Worm (Caenorhabditis elegans) whole organism, midembryonic: ENCODE results near the gene fbxa-182.

Experiments
- T22C8.4 ChIP-seq: fragments of 200-800 bp; sonication (Bioruptor generic); IDR thresholded peaks from 2 replicates; pipeline ENCODE4 v1.3.6; 2022; ENCODE audit warnings: missing genetic modification characterization, missing compliant biosample characterization
- cog-1 ChIP-seq: sonication (generic microtip); optimal IDR thresholded peaks from 2 replicates; lab custom pipeline; 2016; ENCODE audit warnings: missing genetic modification characterization, missing compliant biosample characterization
- flt-1 ChIP-seq: fragments of 200-800 bp; sonication (Bioruptor generic); IDR thresholded peaks from 2 replicates; pipeline ENCODE4 v1.3.6; 2022; ENCODE audit warnings: missing genetic modification characterization, missing compliant biosample characterization
- klf-2 ChIP-seq: fragments of 200-800 bp; sonication (Bioruptor generic); conservative IDR thresholded peaks from 2 replicates; pipeline ENCODE4 v1.3.6; 2022; ENCODE audit warnings: missing genetic modification reagents, missing genetic modification characterization, missing compliant biosample characterization
- med-1 ChIP-seq: sonication (generic microtip); optimal IDR thresholded peaks from 2 replicates; lab custom pipeline; 2017; ENCODE audit warnings: missing genetic modification characterization, mild to moderate bottlenecking, missing compliant biosample characterization, antibody characterized with exemption, missing genetic modification reagents; ENCODE audit not compliant: insufficient read depth
- ref-1 ChIP-seq: fragments of 200-800 bp; sonication (Bioruptor generic); conservative IDR thresholded peaks from 2 replicates; pipeline ENCODE4 v1.3.6; 2022; ENCODE audit warnings: missing genetic modification reagents, missing genetic modification characterization, missing compliant biosample characterization
- tab-1 ChIP-seq: fragments of 200-800 bp; sonication (Bioruptor generic); IDR thresholded peaks from 2 replicates; pipeline ENCODE4 v1.3.6; 2022; ENCODE audit warnings: missing genetic modification characterization, missing compliant biosample characterization
- ztf-23 ChIP-seq: fragments of 200-800 bp; sonication (Bioruptor generic); IDR thresholded peaks from 2 replicates; pipeline ENCODE4 v1.3.6; 2022; ENCODE audit warnings: missing genetic modification reagents, missing genetic modification characterization, missing compliant biosample characterization
- ztf-29 ChIP-seq: fragments of 200-800 bp; sonication (Bioruptor generic); IDR thresholded peaks from 2 replicates; pipeline ENCODE4 v1.3.6; 2022; ENCODE audit warnings: missing genetic modification reagents, missing genetic modification characterization, missing compliant biosample characterization

Gene fbxa-182

DNA sequence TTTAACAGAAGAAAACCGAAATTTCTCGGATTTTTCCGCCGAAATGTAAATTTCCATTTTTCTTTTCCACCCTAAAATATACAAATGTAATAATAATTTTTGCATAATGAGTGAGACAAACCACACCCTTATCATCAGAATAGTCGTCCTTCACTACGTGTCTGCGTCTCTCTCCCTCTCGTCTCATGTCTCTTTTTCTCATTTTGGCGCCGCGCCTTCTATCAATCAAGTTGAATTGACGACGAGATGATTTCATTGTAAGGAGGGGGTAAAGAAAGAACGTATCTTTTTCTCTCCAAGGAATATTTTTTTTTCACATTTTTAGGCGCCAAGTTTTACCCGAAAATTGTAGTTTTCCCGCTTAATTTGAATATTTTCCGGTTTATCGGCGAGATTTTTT, 29.7 kb upstream of the fbxa-182 start:
- TF ChIP-seq flt-1 (GFP tag; lab: Robert Waterston, UW): no peak

ce11 chrII:2440312-2440711, 27.8 kb upstream of the fbxa-182 start:
- TF ChIP-seq med-1 (GFP tag; lab: Kevin White, UChicago) (no peak), ref-1 (GFP tag; lab: Robert Waterston, UW) (no peak), T22C8.4 (GFP tag; lab: Robert Waterston, UW) (no peak)

DNA sequence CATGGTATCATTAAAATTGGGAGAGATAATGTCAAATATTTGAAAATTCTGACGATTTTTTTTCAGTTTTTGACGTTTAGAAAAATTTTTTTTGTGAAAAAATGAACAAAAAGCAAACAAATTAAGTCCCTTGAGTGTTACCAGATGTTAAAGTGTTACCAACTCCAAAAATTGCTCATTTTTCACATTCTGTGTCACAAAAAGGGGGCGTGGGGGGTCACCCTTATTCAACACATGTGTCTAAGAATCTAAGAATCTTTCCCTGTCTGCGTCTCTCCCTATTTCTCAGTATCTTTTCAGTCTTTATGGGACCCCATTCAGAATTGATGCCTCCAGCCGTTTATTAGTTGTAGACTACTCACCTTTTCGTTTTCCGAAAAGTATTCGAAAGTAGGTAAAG, 26.4 kb upstream of the fbxa-182 start:
- TF ChIP-seq T22C8.4 (GFP tag; lab: Robert Waterston, UW) (no peak), cog-1 (no peak), ztf-23 (GFP tag; lab: Robert Waterston, UW) (no peak), med-1 (GFP tag; lab: Kevin White, UChicago) (no peak), ztf-29 (GFP tag; lab: Robert Waterston, UW) (no peak), klf-2 (GFP tag; lab: Robert Waterston, UW) (no peak), ref-1 (GFP tag; lab: Robert Waterston, UW) (no peak), flt-1 (GFP tag; lab: Robert Waterston, UW) (no peak), tab-1 (GFP tag; lab: Robert Waterston, UW) (no peak)

- TF ChIP-seq ref-1 (GFP tag; lab: Robert Waterston, UW): no peak
- no peak for TF ChIP-seq flt-1 (GFP tag; lab: Robert Waterston, UW)
- TF ChIP-seq klf-2 (GFP tag; lab: Robert Waterston, UW): no peak
- TF ChIP-seq med-1 (GFP tag; lab: Kevin White, UChicago): no peak
- TF ChIP-seq T22C8.4 (GFP tag; lab: Robert Waterston, UW): no peak
- no peak for TF ChIP-seq ztf-23 (GFP tag; lab: Robert Waterston, UW)
- no peak for TF ChIP-seq ztf-29 (GFP tag; lab: Robert Waterston, UW)
Measured at ce11 chrII:2438180-2438579, 25.6 kb upstream of the fbxa-182 start.

DNA sequence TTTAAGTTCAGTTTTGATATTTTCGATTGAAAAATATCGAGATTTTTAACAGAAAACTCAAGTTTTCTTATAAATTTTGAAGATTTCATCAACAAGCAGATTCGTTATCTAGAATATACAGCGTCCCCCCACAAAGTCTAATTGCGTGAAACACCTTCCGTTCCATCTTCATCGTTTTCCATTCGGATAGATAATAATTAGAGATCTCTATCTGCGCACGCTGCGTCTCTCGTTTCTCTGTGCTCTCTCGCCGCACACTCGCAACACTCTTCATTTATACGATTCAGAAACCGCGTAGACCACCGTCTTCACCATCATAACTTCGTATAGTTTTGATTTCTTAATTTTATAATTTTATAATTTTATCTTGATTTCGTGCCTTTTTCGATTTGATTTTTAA, 24.2 kb upstream of the fbxa-182 start:
- no peak for TF ChIP-seq T22C8.4 (GFP tag; lab: Robert Waterston, UW)
- TF ChIP-seq ztf-29 (GFP tag; lab: Robert Waterston, UW): no peak
- no peak for TF ChIP-seq cog-1
- no peak for TF ChIP-seq klf-2 (GFP tag; lab: Robert Waterston, UW)
- no peak for TF ChIP-seq tab-1 (GFP tag; lab: Robert Waterston, UW)
- no peak for TF ChIP-seq ztf-23 (GFP tag; lab: Robert Waterston, UW)
- TF ChIP-seq flt-1 (GFP tag; lab: Robert Waterston, UW): no peak
- no peak for TF ChIP-seq ref-1 (GFP tag; lab: Robert Waterston, UW)
- TF ChIP-seq med-1 (GFP tag; lab: Kevin White, UChicago): no peak

DNA sequence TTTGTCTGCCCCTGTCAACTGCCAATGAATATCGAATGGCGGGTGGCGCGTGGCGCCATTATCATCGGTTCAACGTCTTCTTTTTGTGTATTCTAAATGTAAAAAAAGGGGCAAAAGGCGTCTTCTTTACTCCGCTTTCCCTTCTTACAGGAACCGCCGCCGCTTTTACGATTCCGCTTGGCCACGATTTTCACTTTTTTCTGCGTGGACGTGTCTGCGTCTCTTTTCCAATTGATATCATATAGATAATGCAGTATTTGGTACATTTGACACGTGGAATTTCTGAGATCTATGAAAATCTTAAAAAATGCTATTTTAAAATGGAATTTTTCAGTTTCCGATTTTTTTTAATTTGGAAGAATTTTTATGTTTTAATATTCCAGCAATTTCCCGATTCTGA, 23.0 kb upstream of the fbxa-182 start:
- no peak for TF ChIP-seq T22C8.4 (GFP tag; lab: Robert Waterston, UW)
- no peak for TF ChIP-seq ztf-29 (GFP tag; lab: Robert Waterston, UW)
- no peak for TF ChIP-seq med-1 (GFP tag; lab: Kevin White, UChicago)
- TF ChIP-seq ref-1 (GFP tag; lab: Robert Waterston, UW): no peak
- no peak for TF ChIP-seq ztf-23 (GFP tag; lab: Robert Waterston, UW)
- TF ChIP-seq klf-2 (GFP tag; lab: Robert Waterston, UW): no peak
- no peak for TF ChIP-seq flt-1 (GFP tag; lab: Robert Waterston, UW)
- TF ChIP-seq cog-1: no peak
- no peak for TF ChIP-seq tab-1 (GFP tag; lab: Robert Waterston, UW)

ce11 chrII:2431972-2432371, 19.4 kb upstream of the fbxa-182 start, which contains the start of gene ceh-86:
Gene ceh-86 (minus strand): TSS chrII:2432072.
- TF ChIP-seq ref-1 (GFP tag; lab: Robert Waterston, UW) (no peak), tab-1 (GFP tag; lab: Robert Waterston, UW) (no peak), flt-1 (GFP tag; lab: Robert Waterston, UW) (no peak), ztf-23 (GFP tag; lab: Robert Waterston, UW) (no peak), med-1 (GFP tag; lab: Kevin White, UChicago) (no peak), T22C8.4 (GFP tag; lab: Robert Waterston, UW) (no peak), klf-2 (GFP tag; lab: Robert Waterston, UW) (no peak), ztf-29 (GFP tag; lab: Robert Waterston, UW) (no peak), cog-1 (no peak)

ce11 chrII:2422427-2422826, 9.9 kb upstream of the fbxa-182 start:
- no peak for TF ChIP-seq med-1 (GFP tag; lab: Kevin White, UChicago)
- TF ChIP-seq cog-1: no peak
- no peak for TF ChIP-seq ref-1 (GFP tag; lab: Robert Waterston, UW)
- no peak for TF ChIP-seq ztf-29 (GFP tag; lab: Robert Waterston, UW)
- no peak for TF ChIP-seq T22C8.4 (GFP tag; lab: Robert Waterston, UW)
- TF ChIP-seq flt-1 (GFP tag; lab: Robert Waterston, UW): no peak
- TF ChIP-seq klf-2 (GFP tag; lab: Robert Waterston, UW): no peak
- TF ChIP-seq ztf-23 (GFP tag; lab: Robert Waterston, UW): no peak

- TF ChIP-seq ztf-29 (GFP tag; lab: Robert Waterston, UW): no peak
- no peak for TF ChIP-seq ztf-23 (GFP tag; lab: Robert Waterston, UW)
- no peak for TF ChIP-seq tab-1 (GFP tag; lab: Robert Waterston, UW)
- TF ChIP-seq klf-2 (GFP tag; lab: Robert Waterston, UW): no peak
- TF ChIP-seq med-1 (GFP tag; lab: Kevin White, UChicago): no peak
- TF ChIP-seq flt-1 (GFP tag; lab: Robert Waterston, UW): no peak
Measured at ce11 chrII:2421905-2422304, 9.4 kb upstream of the fbxa-182 start, which contains the start of gene F42G2.2. Gene F42G2.2 (plus strand): TSS chrII:2422205.

ce11 chrII:2421185-2421584, 8.6 kb upstream of the fbxa-182 start:
- no peak for TF ChIP-seq T22C8.4 (GFP tag; lab: Robert Waterston, UW)
- no peak for TF ChIP-seq cog-1
- TF ChIP-seq klf-2 (GFP tag; lab: Robert Waterston, UW): no peak
- no peak for TF ChIP-seq ztf-23 (GFP tag; lab: Robert Waterston, UW)
- no peak for TF ChIP-seq med-1 (GFP tag; lab: Kevin White, UChicago)
- TF ChIP-seq ztf-29 (GFP tag; lab: Robert Waterston, UW): no peak
- no peak for TF ChIP-seq flt-1 (GFP tag; lab: Robert Waterston, UW)
- no peak for TF ChIP-seq tab-1 (GFP tag; lab: Robert Waterston, UW)
- no peak for TF ChIP-seq ref-1 (GFP tag; lab: Robert Waterston, UW)
